1 worm cellular context compared by ENCODE assay signal in the genomic region with DNA sequence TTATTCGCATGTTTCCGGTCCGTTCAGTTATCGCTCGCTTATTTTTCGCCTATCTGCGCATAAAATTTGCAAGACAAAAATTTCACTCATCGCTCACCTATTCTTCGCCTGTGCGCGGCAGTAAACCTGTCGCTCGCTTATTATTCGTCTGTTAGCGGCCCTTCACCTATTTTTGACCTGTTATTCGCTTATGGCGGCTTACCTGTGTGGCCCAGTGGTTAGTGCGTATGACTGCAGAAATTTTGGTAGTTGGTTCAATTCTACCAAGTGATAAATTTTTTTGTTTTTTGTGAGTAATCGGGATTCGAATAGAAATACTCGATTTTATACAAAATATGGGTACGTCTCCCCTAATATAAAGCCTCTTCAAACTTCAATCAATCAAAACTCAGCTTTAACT.
TF ChIP-seq lines count a peak whose summit lies in the region.

No protein-coding gene starts in this region.

TF ChIP-seq in whole organism, L4 larva, 104 proteins besides CTCF, POLR2A, EP300 and RAD21 (continued from another document):
- TF ChIP-seq lim-7 (GFP tag; IDR thresholded peaks at IDR 0.05; lab: Robert Waterston, UW): peak; percentile 94
